Worm (Caenorhabditis elegans): ENCODE results near the gene srx-92.

DNA sequence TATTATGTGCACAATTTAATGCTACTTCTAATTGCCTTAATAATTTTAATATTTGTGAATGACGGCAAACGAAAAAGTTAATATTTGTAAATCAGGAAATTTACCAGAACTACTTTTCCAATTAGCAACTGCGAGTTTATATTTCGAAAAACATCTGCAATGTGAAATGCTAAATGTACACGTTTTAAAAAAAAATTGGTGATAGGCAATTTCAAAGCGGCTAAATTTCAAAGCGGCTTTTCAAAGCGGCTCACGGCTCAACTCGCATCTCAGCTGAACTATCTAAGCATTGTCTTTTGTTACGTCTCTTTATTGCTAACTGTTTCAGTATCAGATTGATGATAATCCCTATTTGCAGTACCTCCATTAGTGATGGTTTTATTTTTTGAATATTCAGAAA is 14.6 kb upstream of the srx-92 start, which contains the start of gene srh-187:
- no peak for TF ChIP-seq cnd-1 (tag; optimal IDR thresholded peaks at IDR 0.05)
- TF ChIP-seq ztf-11 (tag; optimal IDR thresholded peaks at IDR 0.05), result no peak
- no peak for TF ChIP-seq ceh-83 (GFP tag; optimal IDR thresholded peaks at IDR 0.05)
- TF ChIP-seq unc-39 (tag; optimal IDR thresholded peaks at IDR 0.05), result no peak
- no peak for TF ChIP-seq elt-1 (tag; optimal IDR thresholded peaks at IDR 0.05; ENCODE audit: borderline replicate concordance, insufficient read depth)
- TF ChIP-seq flh-1 (GFP tag; optimal IDR thresholded peaks at IDR 0.05), result no peak
- TF ChIP-seq mab-5 (tag; optimal IDR thresholded peaks at IDR 0.05), result no peak
- TF ChIP-seq snpc-4 (tag; optimal IDR thresholded peaks at IDR 0.05), result no peak
- no peak for TF ChIP-seq lin-32 (GFP tag; optimal IDR thresholded peaks at IDR 0.05)

Data from whole organism, mixed stage, embryonic.